Fruit fly (Drosophila melanogaster) whole organism, embryonic: ENCODE data around the gene CG14507.

Experiments used
- CG10267 ChIP-seq: fragments of 200-800 bp; sonication (Bioruptor generic); optimal IDR thresholded peaks from 2 replicates; lab custom pipeline; 2018; ENCODE audit warnings: missing biosample characterization, mild to moderate bottlenecking, missing genetic modification characterization, moderate library complexity
- CG10565 ChIP-seq: fragments of 200-800 bp; sonication (Bioruptor generic); optimal IDR thresholded peaks from 3 replicates; lab custom pipeline; 2016; ENCODE audit warnings: missing biosample characterization, mild to moderate bottlenecking, missing genetic modification characterization
- CG10959 ChIP-seq: fragments of 200-800 bp; sonication (Bioruptor generic); IDR thresholded peaks from 2 replicates; pipeline ENCODE4 v1.3.6; 2022; ENCODE audit warnings: missing biosample characterization, missing genetic modification characterization
- CG10979 ChIP-seq: fragments of 200-800 bp; sonication (Bioruptor generic); optimal IDR thresholded peaks from 2 replicates; lab custom pipeline; 2018; ENCODE audit warnings: missing biosample characterization, mild to moderate bottlenecking, missing genetic modification characterization, moderate library complexity
- CG12659 ChIP-seq: fragments of 200-800 bp; sonication (Bioruptor generic); optimal IDR thresholded peaks from 3 replicates; lab custom pipeline; 2017; ENCODE audit warnings: mild to moderate bottlenecking, missing biosample characterization, missing genetic modification reagents, missing genetic modification characterization
- CG14710 ChIP-seq: fragments of 200-800 bp; sonication (Bioruptor generic); optimal IDR thresholded peaks from 3 replicates; lab custom pipeline; 2019; ENCODE audit warnings: missing biosample characterization, mild to moderate bottlenecking, missing genetic modification characterization, moderate library complexity
- CG15696 ChIP-seq: fragments of 200-800 bp; sonication (Bioruptor generic); optimal IDR thresholded peaks from 2 replicates; lab custom pipeline; 2019; ENCODE audit warnings: missing biosample characterization, mild to moderate bottlenecking, missing genetic modification characterization, moderate library complexity
- CG1603 ChIP-seq: fragments of 200-800 bp; sonication (Bioruptor generic); optimal IDR thresholded peaks from 2 replicates; lab custom pipeline; 2019; ENCODE audit warnings: missing biosample characterization, mild to moderate bottlenecking, missing genetic modification characterization, moderate library complexity
- CG17359 ChIP-seq: fragments of 200-800 bp; sonication (Bioruptor generic); optimal IDR thresholded peaks from 3 replicates; lab custom pipeline; 2018; ENCODE audit warnings: missing biosample characterization, mild to moderate bottlenecking, missing genetic modification characterization, moderate library complexity
- CG17361 ChIP-seq: fragments of 200-800 bp; sonication (Bioruptor generic); IDR thresholded peaks from 3 replicates; pipeline ENCODE4 v1.3.6; 2022; ENCODE audit warnings: missing biosample characterization, missing genetic modification characterization
- CG17568 ChIP-seq: fragments of 200-800 bp; sonication (Bioruptor generic); optimal IDR thresholded peaks from 2 replicates; lab custom pipeline; 2018; ENCODE audit warnings: missing biosample characterization, mild to moderate bottlenecking, missing genetic modification characterization, moderate library complexity
- CG17802 ChIP-seq: fragments of 200-800 bp; sonication (Bioruptor generic); optimal IDR thresholded peaks from 2 replicates; lab custom pipeline; 2018; ENCODE audit warnings: missing biosample characterization, mild to moderate bottlenecking, missing genetic modification characterization, moderate library complexity
- CG17829 ChIP-seq: fragments of 200-800 bp; optimal IDR thresholded peaks from 2 replicates; lab custom pipeline; 2019; ENCODE audit warnings: missing biosample characterization, mild to moderate bottlenecking, missing genetic modification characterization, moderate library complexity
- CG1792 ChIP-seq: fragments of 200-800 bp; sonication (Bioruptor generic); optimal IDR thresholded peaks from 2 replicates; lab custom pipeline; 2016; ENCODE audit warnings: missing biosample characterization, missing genetic modification characterization
- CG18262 ChIP-seq: fragments of 200-800 bp; optimal IDR thresholded peaks from 3 replicates; lab custom pipeline; 2019; ENCODE audit warnings: missing biosample characterization, mild to moderate bottlenecking, missing genetic modification characterization, moderate library complexity
- CG2199 ChIP-seq: fragments of 200-800 bp; sonication (Bioruptor generic); IDR thresholded peaks from 3 replicates; pipeline ENCODE4 v1.3.6; 2022; ENCODE audit warnings: missing biosample characterization, missing genetic modification characterization
- CG2712 ChIP-seq: fragments of 200-800 bp; optimal IDR thresholded peaks from 3 replicates; lab custom pipeline; 2019; ENCODE audit warnings: missing biosample characterization, mild to moderate bottlenecking, missing genetic modification characterization, moderate library complexity
- CG31441 ChIP-seq: fragments of 200-800 bp; sonication (Bioruptor generic); IDR thresholded peaks from 2 replicates; pipeline ENCODE4 v1.3.6; 2022; ENCODE audit warnings: missing biosample characterization, missing genetic modification characterization
- CG34376 ChIP-seq: fragments of 200-800 bp; sonication (Bioruptor generic); optimal IDR thresholded peaks from 2 replicates; lab custom pipeline; 2018; ENCODE audit warnings: missing biosample characterization, mild to moderate bottlenecking, missing genetic modification characterization
- CG4328 ChIP-seq: fragments of 200-800 bp; sonication (Bioruptor generic); optimal IDR thresholded peaks from 3 replicates; lab custom pipeline; 2017; ENCODE audit warnings: missing biosample characterization, missing genetic modification reagents, missing genetic modification characterization
- CG4404 ChIP-seq: fragments of 200-800 bp; sonication (Bioruptor generic); IDR thresholded peaks from 2 replicates; pipeline ENCODE4 v1.3.6; 2022; ENCODE audit warnings: missing biosample characterization, missing genetic modification characterization
- CG8765 ChIP-seq: fragments of 200-800 bp; sonication (Bioruptor generic); IDR thresholded peaks from 2 replicates; pipeline ENCODE4 v1.3.6; 2022; ENCODE audit warnings: missing biosample characterization, missing genetic modification characterization
- CG9727 ChIP-seq: fragments of 200-800 bp; sonication (Bioruptor generic); optimal IDR thresholded peaks from 3 replicates; lab custom pipeline; 2017; ENCODE audit warnings: missing biosample characterization, mild to moderate bottlenecking, missing genetic modification characterization
- D ChIP-seq, 2 experiments: fragments of 200-800 bp in 1 of 2; fragments of >200 bp in 1 of 2; sonication (Bioruptor generic) in 1 of 2; optimal IDR thresholded peaks; 2 replicates in 1 of 2; 3 replicates in 1 of 2; lab custom pipeline; 2017; ENCODE audit warnings: mild to moderate bottlenecking in 1 of 2, missing biosample characterization in 1 of 2, missing genetic modification characterization in 1 of 2, missing genetic modification reagents in 1 of 2
- D19A ChIP-seq: fragments of 200-800 bp; optimal IDR thresholded peaks from 3 replicates; lab custom pipeline; 2019; ENCODE audit warnings: missing biosample characterization, mild to moderate bottlenecking, missing genetic modification characterization, moderate library complexity
- Dad ChIP-seq: fragments of 200-800 bp; sonication (Bioruptor generic); optimal IDR thresholded peaks from 3 replicates; lab custom pipeline; 2016; ENCODE audit warnings: missing biosample characterization, missing genetic modification characterization
- HLHmδ ChIP-seq: fragments of 200-800 bp; sonication (Bioruptor generic); optimal IDR thresholded peaks from 2 replicates; lab custom pipeline; 2018; ENCODE audit warnings: missing biosample characterization, mild to moderate bottlenecking, missing genetic modification characterization, moderate library complexity
- Pdp1 ChIP-seq, 2 experiments: fragments of 200-800 bp; sonication (Bioruptor generic); optimal IDR thresholded peaks; 3 replicates each; lab custom pipeline; 2016; ENCODE audit warnings: missing biosample characterization in 2 of 2, missing genetic modification characterization in 2 of 2, mild to moderate bottlenecking in 1 of 2, moderate library complexity in 1 of 2
- Poxn ChIP-seq: fragments of 200-800 bp; sonication (Bioruptor generic); IDR thresholded peaks from 2 replicates; pipeline ENCODE4 v1.3.6; 2022; ENCODE audit warnings: missing biosample characterization, missing genetic modification characterization
- Xrp1 ChIP-seq: fragments of 200-800 bp; sonication (Bioruptor generic); IDR thresholded peaks from 2 replicates; pipeline ENCODE4 v1.3.6; 2022; ENCODE audit warnings: missing biosample characterization, missing genetic modification characterization
- croc ChIP-seq: fragments of 200-800 bp; sonication (Bioruptor generic); conservative IDR thresholded peaks from 3 replicates; pipeline ENCODE4 v1.3.6; 2022; ENCODE audit warnings: missing biosample characterization, missing genetic modification characterization
- dmrt11E ChIP-seq: fragments of 200-800 bp; sonication (Bioruptor generic); optimal IDR thresholded peaks from 3 replicates; lab custom pipeline; 2018; ENCODE audit warnings: missing biosample characterization, mild to moderate bottlenecking, missing genetic modification characterization, moderate library complexity
- fd96Cb ChIP-seq: fragments of 200-800 bp; sonication (Bioruptor generic); optimal IDR thresholded peaks from 2 replicates; lab custom pipeline; 2018; ENCODE audit warnings: missing biosample characterization, mild to moderate bottlenecking, missing genetic modification characterization, moderate library complexity
- gem ChIP-seq: fragments of 200-800 bp; sonication (Bioruptor generic); optimal IDR thresholded peaks from 2 replicates; lab custom pipeline; 2019; ENCODE audit warnings: missing biosample characterization, mild to moderate bottlenecking, missing genetic modification characterization, moderate library complexity
- grn ChIP-seq: fragments of 200-800 bp; sonication (Bioruptor generic); optimal IDR thresholded peaks from 3 replicates; lab custom pipeline; 2017; ENCODE audit warnings: missing biosample characterization, missing genetic modification characterization
- ken ChIP-seq: fragments of 200-800 bp; sonication (Bioruptor generic); IDR thresholded peaks from 3 replicates; pipeline ENCODE4 v1.3.6; 2022; ENCODE audit warnings: missing biosample characterization, missing genetic modification characterization
- mam ChIP-seq: fragments of 200-800 bp; sonication (Bioruptor generic); optimal IDR thresholded peaks from 3 replicates; lab custom pipeline; 2016; ENCODE audit warnings: missing biosample characterization, missing genetic modification characterization
- nmo ChIP-seq: fragments of 200-800 bp; sonication (Bioruptor generic); optimal IDR thresholded peaks from 2 replicates; lab custom pipeline; 2018; ENCODE audit warnings: missing biosample characterization, mild to moderate bottlenecking, missing genetic modification characterization, moderate library complexity
- phol ChIP-seq: fragments of 200-800 bp; sonication (Bioruptor generic); optimal IDR thresholded peaks from 3 replicates; lab custom pipeline; 2018; ENCODE audit warnings: missing biosample characterization, mild to moderate bottlenecking, missing genetic modification characterization, moderate library complexity
- prd ChIP-seq, 3 experiments: fragments of >200 bp in 2 of 3; fragments of 200-800 bp in 1 of 3; sonication (Bioruptor generic) in 1 of 3; optimal IDR thresholded peaks in 2 of 3; IDR thresholded peaks in 1 of 3; 2 replicates in 2 of 3; 3 replicates in 1 of 3; pipeline versions ENCODE4 v1.3.6 to Lab custom; 2017 to 2022; ENCODE audit warnings: missing biosample characterization in 1 of 3, missing genetic modification characterization in 1 of 3
- pros ChIP-seq: fragments of 200-800 bp; sonication (Bioruptor generic); optimal IDR thresholded peaks from 3 replicates; lab custom pipeline; 2019; ENCODE audit warnings: missing biosample characterization, mild to moderate bottlenecking, missing genetic modification characterization, moderate library complexity
- sens ChIP-seq: fragments of 200-800 bp; sonication (Bioruptor generic); peaks from one replicate; lab custom pipeline; 2016; ENCODE audit warnings: missing biosample characterization, missing genetic modification characterization
- tna ChIP-seq: fragments of 200-800 bp; sonication (Bioruptor generic); IDR thresholded peaks from 2 replicates; pipeline ENCODE4 v1.3.6; 2022; ENCODE audit warnings: missing biosample characterization, missing genetic modification characterization; ENCODE audit not compliant: partially characterized antibody
- wdn ChIP-seq: fragments of 200-800 bp; sonication (Bioruptor generic); IDR thresholded peaks from 2 replicates; pipeline ENCODE4 v1.3.6; 2022; ENCODE audit warnings: missing biosample characterization, missing genetic modification characterization
- wor ChIP-seq: fragments of 200-800 bp; sonication (Bioruptor generic); IDR thresholded peaks from 2 replicates; pipeline ENCODE4 v1.3.6; 2022; ENCODE audit warnings: missing biosample characterization, missing genetic modification characterization
- zen ChIP-seq: fragments of 200-800 bp; sonication (Bioruptor generic); optimal IDR thresholded peaks from 3 replicates; lab custom pipeline; 2018; ENCODE audit warnings: missing biosample characterization, mild to moderate bottlenecking, missing genetic modification characterization, moderate library complexity
- zf30C ChIP-seq: fragments of 200-800 bp; sonication (Bioruptor generic); optimal IDR thresholded peaks from 3 replicates; lab custom pipeline; 2018; ENCODE audit warnings: missing biosample characterization, mild to moderate bottlenecking, missing genetic modification characterization
- zfh2 ChIP-seq: fragments of 200-800 bp; sonication (Bioruptor generic); optimal IDR thresholded peaks from 2 replicates; lab custom pipeline; 2016; ENCODE audit warnings: missing biosample characterization, missing genetic modification characterization

The CG14507 gene

DNA sequence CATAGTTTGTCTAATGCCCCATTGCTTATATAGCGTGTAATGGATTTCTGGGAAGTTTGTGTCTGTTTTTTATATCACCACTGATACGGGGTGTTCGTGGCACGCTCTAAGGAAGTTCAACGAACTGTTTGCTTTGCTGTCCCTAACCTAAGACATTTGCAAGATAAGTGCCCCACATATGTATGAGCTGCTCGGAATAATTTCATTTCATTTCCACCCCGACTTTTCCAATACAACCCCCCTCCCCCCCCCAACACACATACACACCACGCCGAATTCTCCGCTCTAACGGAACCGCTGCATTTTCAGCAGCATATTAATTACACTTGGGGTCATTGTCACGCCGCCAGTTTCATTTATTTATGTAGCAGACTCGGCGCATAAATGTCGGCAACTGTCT, 40.5 kb upstream of the CG14507 start (continued):
- TF ChIP-seq Pdp1 (GFP tag; optimal IDR thresholded peaks at IDR 0.05; lab: Kevin White, UChicago) = peak in 1 of 2 experiments; percentile 52

DNA sequence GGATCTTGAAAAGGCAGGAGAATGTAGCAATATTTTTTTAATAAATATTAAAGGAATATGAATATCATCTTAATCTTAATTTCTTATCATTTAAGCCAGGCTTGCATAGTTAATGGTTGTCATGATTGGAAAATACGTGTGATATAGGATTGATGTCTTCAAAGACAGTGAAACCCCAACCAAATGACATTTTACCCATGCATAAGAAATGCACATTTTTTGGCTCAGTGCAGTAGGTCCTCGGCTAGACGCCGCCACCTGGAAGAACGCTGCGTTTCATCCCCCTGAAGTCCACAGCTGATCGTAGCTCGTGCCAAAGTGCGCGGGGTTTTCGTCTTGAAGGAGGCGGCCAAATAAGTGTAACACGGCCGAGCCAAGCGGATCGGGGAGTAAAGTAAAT, 39.1 kb upstream of the CG14507 start:
- TF ChIP-seq dmrt11E (tag; lab: Kevin White, UChicago) = peak; percentile 46
- TF ChIP-seq pros (GFP tag; lab: Kevin White, UChicago) = peak; percentile 79
- TF ChIP-seq croc (GFP tag; lab: Robert Waterston, UW) = no peak
- no peak for TF ChIP-seq D (optimal IDR thresholded peaks at IDR 0.05; lab: Kevin White, UChicago)
- TF ChIP-seq D (GFP tag; optimal IDR thresholded peaks at IDR 0.05; lab: Kevin White, UChicago) = peak; percentile 24
- peak; percentile 50 for TF ChIP-seq HLHmδ (GFP tag; lab: Kevin White, UChicago)
- peak; percentile 30 for TF ChIP-seq zen
- TF ChIP-seq CG18262 (tag; lab: Kevin White, UChicago) = peak; percentile 59
- peak; percentile 59 for TF ChIP-seq CG4404 (GFP tag; lab: Robert Waterston, UW)
- TF ChIP-seq CG14710 (tag; lab: Kevin White, UChicago) = peak; percentile 39
- peak; percentile 54 for TF ChIP-seq CG2712 (tag; lab: Kevin White, UChicago)
- TF ChIP-seq D19A (tag; lab: Kevin White, UChicago) = peak; percentile 19
- TF ChIP-seq phol (tag; lab: Kevin White, UChicago) = peak; percentile 29
- TF ChIP-seq fd96Cb (tag; lab: Kevin White, UChicago) = no peak
- TF ChIP-seq nmo (GFP tag; lab: Kevin White, UChicago) = peak; percentile 12
- TF ChIP-seq CG10979 (tag; lab: Kevin White, UChicago) = peak; percentile 56
- TF ChIP-seq Xrp1 (GFP tag; lab: Robert Waterston, UW) = peak; percentile 41; the same call in 1 of the 2 replicates
- no peak for TF ChIP-seq mam
- TF ChIP-seq CG17361 (GFP tag; lab: Robert Waterston, UW) = peak; percentile 50
- TF ChIP-seq CG10959 = 0 out of 2 replicates have a peak, but pooled peaks have one; percentile 24
- TF ChIP-seq zf30C = peak; percentile 69
- TF ChIP-seq CG1603 (tag; lab: Kevin White, UChicago) = peak; percentile 6
- TF ChIP-seq sens (GFP tag; lab: Kevin White, UChicago) = peak; percentile 81
- no peak for TF ChIP-seq wdn
- no peak for TF ChIP-seq prd (optimal IDR thresholded peaks at IDR 0.05; lab: Kevin White, UChicago)
- TF ChIP-seq prd (GFP tag; IDR thresholded peaks at IDR 0.05; lab: Robert Waterston, UW) = peak; percentile 60; the same call in 2 of the 3 replicates
- peak; percentile 27; the same call in 1 of the 2 replicates for TF ChIP-seq CG8765 (GFP tag; lab: Robert Waterston, UW)
- 0 out of 2 replicates have a peak, but pooled peaks have one; percentile 30 for TF ChIP-seq CG31441 (GFP tag; lab: Robert Waterston, UW)
- peak; percentile 55 for TF ChIP-seq CG17829 (tag; lab: Kevin White, UChicago)
- peak; percentile 20 for TF ChIP-seq gem (tag; lab: Kevin White, UChicago)
- peak; percentile 40 for TF ChIP-seq CG10267 (tag; lab: Kevin White, UChicago)
- peak; percentile 42 for TF ChIP-seq CG9727
- TF ChIP-seq CG15696 (tag; lab: Kevin White, UChicago) = peak; percentile 71
- no peak for TF ChIP-seq CG10565 (GFP tag; lab: Kevin White, UChicago)
- no peak for TF ChIP-seq CG17359 (tag; lab: Kevin White, UChicago)
- no peak for TF ChIP-seq Poxn
- TF ChIP-seq CG1792 = no peak

DNA sequence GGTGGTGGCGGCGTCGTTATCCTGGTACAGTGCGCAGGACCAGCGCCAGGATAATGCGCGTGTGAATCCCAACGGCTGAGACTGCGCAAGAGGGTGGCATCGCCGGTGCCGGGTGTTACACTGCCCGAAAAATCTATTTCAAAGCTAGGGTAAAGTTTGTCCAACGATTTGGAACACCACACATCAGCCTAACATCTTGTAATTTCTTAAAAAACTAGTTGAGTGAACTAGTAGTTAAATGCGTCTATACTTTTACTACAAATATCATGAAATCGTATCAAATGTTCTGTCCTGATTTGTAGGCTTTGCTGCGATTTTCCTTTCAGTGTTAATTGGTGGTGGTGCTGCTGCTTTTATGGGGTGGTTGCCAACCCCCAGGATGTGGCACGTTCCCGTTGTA, 37.5 kb upstream of the CG14507 start:
- TF ChIP-seq grn (no peak), ken (no peak), CG34376 (GFP tag; lab: Kevin White, UChicago) (no peak), zfh2 (no peak), CG2199 (GFP tag; lab: Robert Waterston, UW) (no peak), Dad (GFP tag; lab: Kevin White, UChicago) (no peak), CG4328 (GFP tag; lab: Kevin White, UChicago) (no peak), CG17802 (tag; lab: Kevin White, UChicago) (peak; percentile 3), tna (GFP tag; lab: Robert Waterston, UW) (no peak), wor (0 out of 2 replicates have a peak, but pooled peaks have one; percentile 12), CG12659 (GFP tag; lab: Kevin White, UChicago) (no peak), CG17568 (GFP tag; lab: Kevin White, UChicago) (no peak)
